Comparison of ENCODE assay signal across 3 worm cellular contexts in genomic region chrV:13317247-13317646, ce11.
A peak's percentile ranks its signal among the peaks of the same experiment; 100 is the strongest.
TF ChIP-seq lines count a peak whose summit lies in the region.

No protein-coding gene starts in this region.

TF ChIP-seq in whole organism, L4 larva, 104 proteins besides CTCF, POLR2A, EP300 and RAD21:
- TF ChIP-seq dmd-8 (GFP tag; IDR thresholded peaks at IDR 0.05; lab: Robert Waterston, UW) (0 out of 2 replicates have a peak, but pooled peaks have one; percentile 10), madf-5 (GFP tag; IDR thresholded peaks at IDR 0.05; lab: Robert Waterston, UW) (0 out of 4 replicates have a peak, but pooled peaks of 1 of the 2 experiments have one; percentile 7), set-16 (GFP tag; IDR thresholded peaks at IDR 0.05; lab: Robert Waterston, UW) (peak; percentile 98)

TF ChIP-seq in whole organism, midembryonic, 9 proteins besides CTCF, POLR2A, EP300 and RAD21:
- TF ChIP-seq tab-1 (GFP tag; IDR thresholded peaks at IDR 0.05; lab: Robert Waterston, UW) (0 out of 2 replicates have a peak, but pooled peaks have one; percentile 31), klf-2 (GFP tag; conservative IDR thresholded peaks at IDR 0.05; lab: Robert Waterston, UW) (0 out of 2 replicates have a peak, but pooled peaks have one; percentile 8)

TF ChIP-seq in whole organism, young adult, 124 proteins besides CTCF, POLR2A, EP300 and RAD21:
- TF ChIP-seq ztf-25 (GFP tag; IDR thresholded peaks at IDR 0.05; lab: Robert Waterston, UW) (0 out of 2 replicates have a peak, but pooled peaks have one; percentile 38), egrh-3 (GFP tag; IDR thresholded peaks at IDR 0.05; lab: Robert Waterston, UW) (peak; percentile 93), F37B4.10 (GFP tag; IDR thresholded peaks at IDR 0.05; lab: Robert Waterston, UW) (0 out of 2 replicates have a peak, but pooled peaks have one; percentile 83), dox-1 (GFP tag; IDR thresholded peaks at IDR 0.05; lab: Robert Waterston, UW) (0 out of 2 replicates have a peak, but pooled peaks have one; percentile 38)
